Worm (Caenorhabditis elegans): ENCODE results near the gene C07E3.9.

- no peak for TF ChIP-seq aha-1 (tag)
- no peak for TF ChIP-seq nhr-77 (tag; optimal IDR thresholded peaks at IDR 0.05)
- TF ChIP-seq nhr-111 (GFP tag; optimal IDR thresholded peaks at IDR 0.05): no peak
- no peak for TF ChIP-seq nhr-25 (tag; optimal IDR thresholded peaks at IDR 0.05; ENCODE audit: borderline replicate concordance, insufficient read depth)
- TF ChIP-seq unc-39 (tag; optimal IDR thresholded peaks at IDR 0.05): no peak
- no peak for TF ChIP-seq rbr-2 (tag; optimal IDR thresholded peaks at IDR 0.05)
- TF ChIP-seq nhr-42 (GFP tag; IDR thresholded peaks at IDR 0.05): no peak
- TF ChIP-seq dmd-6 (GFP tag; IDR thresholded peaks at IDR 0.05): no peak
- no peak for TF ChIP-seq snpc-4 (tag; optimal IDR thresholded peaks at IDR 0.05)
- no peak for TF ChIP-seq skn-1 (tag; optimal IDR thresholded peaks at IDR 0.05)
- TF ChIP-seq pha-4 (GFP tag; IDR thresholded peaks at IDR 0.05): no peak
- TF ChIP-seq pha-4 (tag; optimal IDR thresholded peaks at IDR 0.05): no peak
- TF ChIP-seq mdl-1 (tag; optimal IDR thresholded peaks at IDR 0.05): no peak
Measured at ce11 chrII:10311973-10312372, 38.6 kb upstream of the C07E3.9 start, which contains the start of gene srlf-34.
